Fruit fly (Drosophila melanogaster) whole organism, embryonic: ENCODE measurements around the gene CG6700.

Experiments used
- CG10366 ChIP-seq: fragments of 200-800 bp; sonication (Bioruptor generic); IDR thresholded peaks from 2 replicates; pipeline ENCODE4 v1.3.6; 2022; ENCODE audit warnings: missing biosample characterization, missing genetic modification characterization
- CG11560 ChIP-seq: fragments of 200-800 bp; sonication (Bioruptor generic); IDR thresholded peaks from 3 replicates; pipeline ENCODE4 v1.3.6; 2022; ENCODE audit warnings: missing biosample characterization, missing genetic modification characterization
- CG12299 ChIP-seq: fragments of 200-800 bp; sonication (Bioruptor generic); optimal IDR thresholded peaks from 2 replicates; lab custom pipeline; 2018; ENCODE audit warnings: missing biosample characterization, mild to moderate bottlenecking, missing genetic modification characterization
- CG1233 ChIP-seq: fragments of 200-800 bp; sonication (Bioruptor generic); optimal IDR thresholded peaks from 4 replicates; lab custom pipeline; 2018; ENCODE audit warnings: missing biosample characterization, mild to moderate bottlenecking, missing genetic modification characterization
- CG12659 ChIP-seq: fragments of 200-800 bp; sonication (Bioruptor generic); optimal IDR thresholded peaks from 3 replicates; lab custom pipeline; 2017; ENCODE audit warnings: mild to moderate bottlenecking, missing biosample characterization, missing genetic modification reagents, missing genetic modification characterization
- CG13123 ChIP-seq: fragments of 200-800 bp; sonication (Bioruptor generic); optimal IDR thresholded peaks from 2 replicates; lab custom pipeline; 2016; ENCODE audit warnings: missing biosample characterization, missing genetic modification characterization
- CG13296 ChIP-seq: fragments of 200-800 bp; sonication (Bioruptor generic); optimal IDR thresholded peaks from 3 replicates; lab custom pipeline; 2018; ENCODE audit warnings: missing biosample characterization, mild to moderate bottlenecking, missing genetic modification characterization
- CG14014 ChIP-seq: fragments of 200-800 bp; sonication (Bioruptor generic); IDR thresholded peaks from 2 replicates; pipeline ENCODE4 v1.3.6; 2022; ENCODE audit warnings: missing biosample characterization, missing genetic modification characterization
- CG14710 ChIP-seq: fragments of 200-800 bp; sonication (Bioruptor generic); optimal IDR thresholded peaks from 3 replicates; lab custom pipeline; 2019; ENCODE audit warnings: missing biosample characterization, mild to moderate bottlenecking, missing genetic modification characterization, moderate library complexity
- CG1529 ChIP-seq: fragments of 200-800 bp; sonication (Bioruptor generic); optimal IDR thresholded peaks from 3 replicates; lab custom pipeline; 2018; ENCODE audit warnings: missing biosample characterization, missing genetic modification characterization
- CG16779 ChIP-seq: fragments of 200-800 bp; sonication (Bioruptor generic); IDR thresholded peaks from 2 replicates; pipeline ENCODE4 v1.3.6; 2022; ENCODE audit warnings: missing biosample characterization, missing genetic modification characterization
- CG17328 ChIP-seq: fragments of 200-800 bp; sonication (Bioruptor generic); IDR thresholded peaks from 2 replicates; pipeline ENCODE4 v1.3.6; 2022; ENCODE audit warnings: missing biosample characterization, missing genetic modification characterization
- CG17385 ChIP-seq: fragments of 200-800 bp; sonication (Bioruptor generic); optimal IDR thresholded peaks from 3 replicates; lab custom pipeline; 2018; ENCODE audit warnings: missing biosample characterization, mild to moderate bottlenecking, missing genetic modification characterization
- CG1792 ChIP-seq: fragments of 200-800 bp; sonication (Bioruptor generic); optimal IDR thresholded peaks from 2 replicates; lab custom pipeline; 2016; ENCODE audit warnings: missing biosample characterization, missing genetic modification characterization
- CG18764 ChIP-seq: fragments of 200-800 bp; sonication (Bioruptor generic); optimal IDR thresholded peaks from 3 replicates; lab custom pipeline; 2016; ENCODE audit warnings: missing biosample characterization, missing genetic modification characterization
- CG2116 ChIP-seq: fragments of 200-800 bp; sonication (Bioruptor generic); optimal IDR thresholded peaks from 3 replicates; lab custom pipeline; 2018; ENCODE audit warnings: missing biosample characterization, mild to moderate bottlenecking, missing genetic modification characterization
- CG31224 ChIP-seq: fragments of 200-800 bp; sonication (Bioruptor generic); IDR thresholded peaks from 2 replicates; pipeline ENCODE4 v1.3.6; 2022; ENCODE audit warnings: missing biosample characterization, missing genetic modification characterization
- CG4360 ChIP-seq: fragments of 200-800 bp; sonication (Bioruptor generic); IDR thresholded peaks from 2 replicates; pipeline ENCODE4 v1.3.6; 2022; ENCODE audit warnings: missing biosample characterization, missing genetic modification characterization
- CG4424 ChIP-seq: fragments of 200-800 bp; sonication (Bioruptor generic); optimal IDR thresholded peaks from 3 replicates; lab custom pipeline; 2016; ENCODE audit warnings: missing biosample characterization, missing genetic modification characterization
- CG6854 ChIP-seq: fragments of 200-800 bp; sonication (Bioruptor generic); optimal IDR thresholded peaks from 3 replicates; lab custom pipeline; 2017; ENCODE audit warnings: missing biosample characterization, mild to moderate bottlenecking, missing genetic modification characterization
- CG7839 ChIP-seq: fragments of 200-800 bp; sonication (Bioruptor generic); optimal IDR thresholded peaks from 3 replicates; lab custom pipeline; 2018; ENCODE audit warnings: missing biosample characterization, mild to moderate bottlenecking, missing genetic modification characterization, moderate library complexity
- CG7963 ChIP-seq: fragments of 200-800 bp; sonication (Bioruptor generic); IDR thresholded peaks from 3 replicates; pipeline ENCODE4 v1.3.6; 2022; ENCODE audit warnings: missing biosample characterization, missing genetic modification characterization; ENCODE audit not compliant: partially characterized antibody
- CG8281 ChIP-seq: fragments of 200-800 bp; sonication (Bioruptor generic); optimal IDR thresholded peaks from 2 replicates; lab custom pipeline; 2018; ENCODE audit warnings: missing biosample characterization, mild to moderate bottlenecking, missing genetic modification characterization, moderate library complexity
- CG9215 ChIP-seq: fragments of 200-800 bp; sonication (Bioruptor generic); IDR thresholded peaks from 2 replicates; pipeline ENCODE4 v1.3.6; 2022; ENCODE audit warnings: missing biosample characterization, missing genetic modification characterization
- Elba2 ChIP-seq: fragments of 200-800 bp; sonication (Bioruptor generic); optimal IDR thresholded peaks from 3 replicates; lab custom pipeline; 2016; ENCODE audit warnings: missing biosample characterization, missing genetic modification characterization
- Ets97D ChIP-seq: fragments of 200-800 bp; sonication (Bioruptor generic); optimal IDR thresholded peaks from 3 replicates; lab custom pipeline; 2016; ENCODE audit warnings: missing biosample characterization, missing genetic modification characterization
- H15 ChIP-seq: fragments of 200-800 bp; sonication (Bioruptor generic); IDR thresholded peaks from 3 replicates; pipeline ENCODE4 v1.3.6; 2022; ENCODE audit warnings: missing biosample characterization, missing genetic modification characterization
- HHEX ChIP-seq: fragments of 200-800 bp; sonication (Bioruptor generic); optimal IDR thresholded peaks from 3 replicates; lab custom pipeline; 2017; ENCODE audit warnings: missing biosample characterization, mild to moderate bottlenecking, missing genetic modification characterization, missing genetic modification reagents
- HLH3B ChIP-seq: fragments of 200-800 bp; sonication (Bioruptor generic); IDR thresholded peaks from 2 replicates; pipeline ENCODE4 v1.3.6; 2022; ENCODE audit warnings: missing biosample characterization, missing genetic modification characterization
- HLHmδ ChIP-seq: fragments of 200-800 bp; sonication (Bioruptor generic); optimal IDR thresholded peaks from 2 replicates; lab custom pipeline; 2018; ENCODE audit warnings: missing biosample characterization, mild to moderate bottlenecking, missing genetic modification characterization, moderate library complexity
- Hand ChIP-seq: fragments of 200-800 bp; sonication (Bioruptor generic); optimal IDR thresholded peaks from 2 replicates; lab custom pipeline; 2017; ENCODE audit warnings: mild to moderate bottlenecking, missing biosample characterization, missing genetic modification reagents, missing genetic modification characterization
- Kr ChIP-seq: fragments of 200-800 bp; sonication (Bioruptor generic); optimal IDR thresholded peaks from 2 replicates; lab custom pipeline; 2017; ENCODE audit warnings: missing biosample characterization, mild to moderate bottlenecking, missing genetic modification characterization
- MBD-R2 ChIP-seq: fragments of 200-800 bp; sonication (Bioruptor generic); IDR thresholded peaks from 2 replicates; pipeline ENCODE4 v1.3.6; 2022; ENCODE audit warnings: missing biosample characterization, missing genetic modification characterization
- MESR4 ChIP-seq: fragments of 200-800 bp; sonication (Bioruptor generic); optimal IDR thresholded peaks from 2 replicates; lab custom pipeline; 2018; ENCODE audit warnings: missing biosample characterization, mild to moderate bottlenecking, missing genetic modification characterization, moderate library complexity
- Max ChIP-seq: fragments of 200-800 bp; sonication (Bioruptor generic); optimal IDR thresholded peaks from 2 replicates; lab custom pipeline; 2016; ENCODE audit warnings: missing biosample characterization, mild to moderate bottlenecking, missing genetic modification characterization
- NFAT ChIP-seq: fragments of 200-800 bp; sonication (Bioruptor generic); IDR thresholded peaks from 2 replicates; pipeline ENCODE4 v1.3.6; 2022; ENCODE audit warnings: missing biosample characterization, missing genetic modification characterization
- Pdp1 ChIP-seq, 2 experiments: fragments of 200-800 bp; sonication (Bioruptor generic); optimal IDR thresholded peaks; 3 replicates each; lab custom pipeline; 2016; ENCODE audit warnings: missing biosample characterization in 2 of 2, missing genetic modification characterization in 2 of 2, mild to moderate bottlenecking in 1 of 2, moderate library complexity in 1 of 2
- Sox102F ChIP-seq: fragments of 200-800 bp; sonication (Bioruptor generic); optimal IDR thresholded peaks from 2 replicates; lab custom pipeline; 2018; ENCODE audit warnings: missing biosample characterization, mild to moderate bottlenecking, missing genetic modification characterization, moderate library complexity
- croc ChIP-seq: fragments of 200-800 bp; sonication (Bioruptor generic); conservative IDR thresholded peaks from 3 replicates; pipeline ENCODE4 v1.3.6; 2022; ENCODE audit warnings: missing biosample characterization, missing genetic modification characterization
- en ChIP-seq: fragments of 200-800 bp; sonication (Bioruptor generic); optimal IDR thresholded peaks from 2 replicates; lab custom pipeline; 2016; ENCODE audit warnings: missing biosample characterization, missing genetic modification characterization
- kay ChIP-seq: fragments of 200-800 bp; sonication (Bioruptor generic); optimal IDR thresholded peaks from 2 replicates; lab custom pipeline; 2016; ENCODE audit warnings: missing biosample characterization, missing genetic modification characterization
- lab ChIP-seq: fragments of 200-800 bp; sonication (Bioruptor generic); optimal IDR thresholded peaks from 3 replicates; lab custom pipeline; 2017; ENCODE audit warnings: missing biosample characterization, missing genetic modification characterization, mild to moderate bottlenecking, moderate library complexity, missing genetic modification reagents
- ranshi ChIP-seq: fragments of 200-800 bp; sonication (Bioruptor generic); IDR thresholded peaks from 2 replicates; pipeline ENCODE4 v1.3.6; 2022; ENCODE audit warnings: missing biosample characterization, missing genetic modification characterization
- repo ChIP-seq: fragments of 200-800 bp; sonication (Bioruptor generic); optimal IDR thresholded peaks from 2 replicates; lab custom pipeline; 2016; ENCODE audit warnings: missing biosample characterization, missing genetic modification characterization
- sc ChIP-seq, 3 experiments: fragments of >200 bp in 2 of 3; fragments of 200-800 bp in 1 of 3; sonication (Bioruptor generic) in 1 of 3; optimal IDR thresholded peaks; 2 replicates in 2 of 3; 3 replicates in 1 of 3; lab custom pipeline; 2017; ENCODE audit warnings: mild to moderate bottlenecking in 1 of 3, missing biosample characterization in 1 of 3, missing genetic modification characterization in 1 of 3, missing genetic modification reagents in 1 of 3
- ssp ChIP-seq: fragments of 200-800 bp; sonication (Bioruptor generic); IDR thresholded peaks from 2 replicates; pipeline ENCODE4 v1.3.6; 2022; ENCODE audit warnings: missing biosample characterization, missing genetic modification characterization
- tgo ChIP-seq: fragments of 200-800 bp; sonication (Bioruptor generic); IDR thresholded peaks from 3 replicates; pipeline ENCODE4 v1.3.6; 2022; ENCODE audit warnings: missing biosample characterization, missing genetic modification characterization
- tin ChIP-seq: fragments of 200-800 bp; sonication (Bioruptor generic); optimal IDR thresholded peaks from 3 replicates; lab custom pipeline; 2016; ENCODE audit warnings: missing biosample characterization, missing genetic modification characterization

Gene CG6700

DNA sequence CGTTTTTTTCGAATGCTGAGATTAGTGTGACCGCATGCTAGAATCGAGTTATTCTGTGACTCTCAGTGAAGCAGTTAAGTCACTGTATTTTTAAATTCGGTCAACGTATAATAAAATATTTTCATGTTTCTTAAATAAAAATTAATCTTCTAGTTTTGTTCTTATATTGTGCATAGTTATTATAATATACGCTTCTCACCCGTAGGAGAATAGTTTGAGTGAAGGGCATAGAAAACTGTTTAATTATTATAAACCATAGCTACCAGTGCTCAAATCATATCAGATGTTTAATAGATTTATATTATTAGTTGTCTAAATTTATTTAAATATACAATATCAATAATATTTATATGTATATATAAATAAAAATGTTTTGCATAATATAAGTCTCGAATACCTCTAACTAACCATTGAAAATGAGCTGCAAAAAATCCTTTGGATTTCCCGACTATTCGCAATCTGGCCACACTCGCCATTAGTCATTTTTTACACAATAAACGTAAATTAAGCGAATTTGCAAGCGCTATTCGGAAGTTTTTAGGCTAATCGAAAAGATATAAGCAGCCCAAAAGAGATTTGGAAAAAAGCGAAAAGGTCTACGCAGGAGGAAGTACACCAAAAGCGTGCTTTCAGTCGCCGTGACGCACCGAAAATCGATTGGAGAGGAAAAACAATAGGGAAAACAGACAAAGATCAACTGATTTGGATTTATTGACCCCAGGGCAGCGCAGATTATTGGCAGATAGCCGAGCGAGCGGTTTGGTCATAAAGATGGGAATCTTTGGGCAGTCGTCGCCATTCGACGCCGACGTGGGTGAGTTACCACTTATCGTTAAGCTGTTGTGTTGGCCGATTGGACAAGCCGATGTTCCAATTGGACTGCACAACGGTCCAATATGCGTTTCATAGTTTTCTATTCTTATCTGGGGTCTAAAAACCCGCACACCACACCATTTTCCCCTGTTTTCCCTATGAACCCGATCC is 16.0 kb upstream of the CG6700 start, which contains the start of the genes aurB and Stam (continued):
- TF ChIP-seq CG10366 (GFP tag; lab: Robert Waterston, UW) (peak; percentile 24), tin (peak; percentile 12), kay (GFP tag; lab: Kevin White, UChicago) (peak; percentile 73), CG12299 (tag; lab: Kevin White, UChicago) (peak; percentile 37), MESR4 (GFP tag; lab: Kevin White, UChicago) (peak; percentile 62), MBD-R2 (GFP tag; lab: Robert Waterston, UW) (0 out of 2 replicates have a peak, but pooled peaks have one; percentile 27), CG1233 (peak; percentile 55), CG12659 (peak; percentile 77), CG14710 (tag; lab: Kevin White, UChicago) (peak; percentile 73), CG9215 (no peak), CG4424 (GFP tag; lab: Kevin White, UChicago) (peak; percentile 47), Elba2 (GFP tag; lab: Kevin White, UChicago) (peak; percentile 95), CG11560 (tag; lab: Robert Waterston, UW) (no peak), ranshi (peak; percentile 44; the same call in 1 of the 2 replicates), tgo (GFP tag; lab: Robert Waterston, UW) (peak; percentile 49; the same call in 2 of the 3 replicates), Max (GFP tag; lab: Kevin White, UChicago) (peak; percentile 14), HLH3B (GFP tag; lab: Robert Waterston, UW) (no peak), CG7839 (tag; lab: Kevin White, UChicago) (peak; percentile 68), CG13296 (GFP tag; lab: Kevin White, UChicago) (peak; percentile 64), CG31224 (no peak), en (GFP tag; lab: Kevin White, UChicago) (no peak), Ets97D (GFP tag; lab: Kevin White, UChicago) (peak; percentile 11), Sox102F (GFP tag; lab: Kevin White, UChicago) (peak; percentile 71), CG4360 (GFP tag; lab: Robert Waterston, UW) (no peak), croc (GFP tag; lab: Robert Waterston, UW) (no peak), Hand (GFP tag; lab: Kevin White, UChicago) (no peak), CG17385 (GFP tag; lab: Kevin White, UChicago) (peak; percentile 48), repo (GFP tag; lab: Kevin White, UChicago) (no peak), CG2116 (GFP tag; lab: Kevin White, UChicago) (peak; percentile 51), CG13123 (no peak), H15 (GFP tag; lab: Robert Waterston, UW) (no peak), HLHmδ (GFP tag; lab: Kevin White, UChicago) (no peak), Kr (GFP tag; lab: Kevin White, UChicago) (no peak), ssp (GFP tag; lab: Robert Waterston, UW) (0 out of 2 replicates have a peak, but pooled peaks have one; percentile 34), CG1792 (GFP tag; lab: Kevin White, UChicago) (no peak), HHEX (peak; percentile 46), CG16779 (GFP tag; lab: Robert Waterston, UW) (no peak), NFAT (GFP tag; lab: Robert Waterston, UW) (peak; percentile 21; the same call in 1 of the 2 replicates), sc (optimal IDR thresholded peaks at IDR 0.05; lab: Kevin White, UChicago) (no peak), sc (GFP tag; optimal IDR thresholded peaks at IDR 0.05; lab: Kevin White, UChicago) (peak; percentile 41), CG8281 (tag; lab: Kevin White, UChicago) (peak; percentile 29), CG7963 (GFP tag; lab: Robert Waterston, UW) (no peak), CG6854 (no peak), CG18764 (peak; percentile 16), CG14014 (no peak), Pdp1 (GFP tag; optimal IDR thresholded peaks at IDR 0.05; lab: Kevin White, UChicago) (peak in 1 of 2 experiments; percentile 43), CG17328 (GFP tag; lab: Robert Waterston, UW) (no peak), CG1529 (GFP tag; lab: Kevin White, UChicago) (peak; percentile 8), lab (peak; percentile 62)
